Worm (Caenorhabditis elegans): ENCODE results near the gene sre-44.

DNA sequence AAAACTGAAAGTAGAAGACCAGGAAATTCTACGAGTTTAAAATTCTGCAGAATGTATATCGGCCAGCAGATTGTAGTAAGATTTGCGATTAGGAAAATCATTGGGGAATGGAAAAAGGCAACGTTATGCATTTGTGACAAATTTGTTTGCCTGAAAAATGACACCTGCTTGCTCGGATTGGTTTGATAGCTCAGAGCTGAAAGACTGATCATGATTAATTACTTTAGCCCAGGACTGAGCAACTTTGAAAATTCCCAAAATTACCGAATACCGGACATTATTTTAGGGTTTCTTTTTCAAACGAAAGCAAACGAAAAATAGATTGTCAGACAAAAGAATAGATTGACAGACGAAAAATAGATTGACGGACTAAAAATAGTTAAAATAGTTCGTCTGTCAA lies 35.2 kb downstream of the sre-44 start, which contains the start of gene sre-47:
- TF ChIP-seq tbx-11 (GFP tag; IDR thresholded peaks at IDR 0.05) (no peak), B0310.2 (tag; optimal IDR thresholded peaks at IDR 0.05) (no peak), ama-1 (optimal IDR thresholded peaks at IDR 0.05) (no peak), ets-7 (tag; optimal IDR thresholded peaks at IDR 0.05) (no peak), hmg-4 (GFP tag; optimal IDR thresholded peaks at IDR 0.05) (no peak), flt-1 (GFP tag; IDR thresholded peaks at IDR 0.05) (no peak), aly-1 (tag; optimal IDR thresholded peaks at IDR 0.05) (no peak), tra-4 (tag; optimal IDR thresholded peaks at IDR 0.05) (no peak)

Data from whole organism, early embryonic.